Fruit fly (Drosophila melanogaster) whole organism, embryonic: ENCODE results near the gene Lamtor4.

Source experiments
- Atf6 ChIP-seq: fragments of 200-800 bp; sonication (Bioruptor generic); IDR thresholded peaks from 2 replicates; pipeline ENCODE4 v1.3.6; 2022; ENCODE audit warnings: missing biosample characterization, missing genetic modification characterization
- Awh ChIP-seq: fragments of 200-800 bp; sonication (Bioruptor generic); IDR thresholded peaks from 2 replicates; pipeline ENCODE4, ENCODE4 v1.3.6; 2022; ENCODE audit warnings: missing biosample characterization, missing genetic modification characterization
- CG1024 ChIP-seq: fragments of 200-800 bp; sonication (Bioruptor generic); IDR thresholded peaks from 2 replicates; pipeline ENCODE4 v1.3.6; 2022; ENCODE audit warnings: missing biosample characterization, missing genetic modification characterization
- CG10321 ChIP-seq: fragments of 200-800 bp; sonication (Bioruptor generic); IDR thresholded peaks from 2 replicates; pipeline ENCODE4 v1.3.6; 2022; ENCODE audit warnings: missing biosample characterization, missing genetic modification characterization
- CG10565 ChIP-seq: fragments of 200-800 bp; sonication (Bioruptor generic); optimal IDR thresholded peaks from 3 replicates; lab custom pipeline; 2016; ENCODE audit warnings: missing biosample characterization, mild to moderate bottlenecking, missing genetic modification characterization
- CG11695 ChIP-seq: fragments of 200-800 bp; sonication (Bioruptor generic); IDR thresholded peaks from 3 replicates; pipeline ENCODE4 v1.3.6; 2022; ENCODE audit warnings: missing biosample characterization, missing genetic modification characterization
- CG14860 ChIP-seq: fragments of 200-800 bp; sonication (Bioruptor generic); IDR thresholded peaks from 3 replicates; pipeline ENCODE4 v1.3.6; 2022; ENCODE audit warnings: missing biosample characterization, missing genetic modification characterization; ENCODE audit not compliant: partially characterized antibody
- CG16779 ChIP-seq: fragments of 200-800 bp; sonication (Bioruptor generic); IDR thresholded peaks from 2 replicates; pipeline ENCODE4 v1.3.6; 2022; ENCODE audit warnings: missing biosample characterization, missing genetic modification characterization
- CG16813 ChIP-seq: fragments of 200-800 bp; sonication (Bioruptor generic); IDR thresholded peaks from 3 replicates; pipeline ENCODE4 v1.3.6; 2022; ENCODE audit warnings: missing biosample characterization, missing genetic modification characterization; ENCODE audit not compliant: partially characterized antibody
- CG16815 ChIP-seq: fragments of 200-800 bp; sonication (Bioruptor generic); optimal IDR thresholded peaks from 3 replicates; lab custom pipeline; 2017; ENCODE audit warnings: missing biosample characterization, mild to moderate bottlenecking, missing genetic modification characterization
- CG2116 ChIP-seq: fragments of 200-800 bp; sonication (Bioruptor generic); optimal IDR thresholded peaks from 3 replicates; lab custom pipeline; 2018; ENCODE audit warnings: missing biosample characterization, mild to moderate bottlenecking, missing genetic modification characterization
- CG2678 ChIP-seq: fragments of 200-800 bp; sonication (Bioruptor generic); optimal IDR thresholded peaks from 3 replicates; lab custom pipeline; 2019; ENCODE audit warnings: missing biosample characterization, mild to moderate bottlenecking, missing genetic modification characterization, moderate library complexity
- CG2875 ChIP-seq: fragments of 200-800 bp; sonication (Bioruptor generic); optimal IDR thresholded peaks from 2 replicates; lab custom pipeline; 2017; ENCODE audit warnings: missing biosample characterization, mild to moderate bottlenecking, missing genetic modification characterization, missing genetic modification reagents
- CG31365 ChIP-seq: fragments of 200-800 bp; sonication (Bioruptor generic); optimal IDR thresholded peaks from 2 replicates; lab custom pipeline; 2018; ENCODE audit warnings: missing biosample characterization, mild to moderate bottlenecking, missing genetic modification characterization
- CG3163 ChIP-seq: fragments of 200-800 bp; sonication (Bioruptor generic); optimal IDR thresholded peaks from 3 replicates; lab custom pipeline; 2016; ENCODE audit warnings: missing biosample characterization, missing genetic modification characterization
- CG32532 ChIP-seq: fragments of 200-800 bp; sonication (Bioruptor generic); IDR thresholded peaks from 2 replicates; pipeline ENCODE4 v1.3.6; 2022; ENCODE audit warnings: missing biosample characterization, missing genetic modification characterization
- CG33213 ChIP-seq: fragments of 200-800 bp; sonication (Bioruptor generic); optimal IDR thresholded peaks from 3 replicates; lab custom pipeline; 2016; ENCODE audit warnings: missing biosample characterization, missing genetic modification characterization
- CG34376 ChIP-seq: fragments of 200-800 bp; sonication (Bioruptor generic); optimal IDR thresholded peaks from 2 replicates; lab custom pipeline; 2018; ENCODE audit warnings: missing biosample characterization, mild to moderate bottlenecking, missing genetic modification characterization
- CG4820 ChIP-seq: fragments of 200-800 bp; sonication (Bioruptor generic); optimal IDR thresholded peaks from 3 replicates; lab custom pipeline; 2016; ENCODE audit warnings: missing biosample characterization, missing genetic modification characterization
- CG6813 ChIP-seq: fragments of 200-800 bp; sonication (Bioruptor generic); optimal IDR thresholded peaks from 2 replicates; lab custom pipeline; 2017; ENCODE audit warnings: missing biosample characterization, missing genetic modification characterization, mild to moderate bottlenecking, moderate library complexity, missing genetic modification reagents
- CG6854 ChIP-seq: fragments of 200-800 bp; sonication (Bioruptor generic); optimal IDR thresholded peaks from 3 replicates; lab custom pipeline; 2017; ENCODE audit warnings: missing biosample characterization, mild to moderate bottlenecking, missing genetic modification characterization
- CG9215 ChIP-seq: fragments of 200-800 bp; sonication (Bioruptor generic); IDR thresholded peaks from 2 replicates; pipeline ENCODE4 v1.3.6; 2022; ENCODE audit warnings: missing biosample characterization, missing genetic modification characterization
- CkIIα-i1 ChIP-seq: fragments of 200-800 bp; sonication (Bioruptor generic); IDR thresholded peaks from 2 replicates; pipeline ENCODE4 v1.3.6; 2022; ENCODE audit warnings: missing biosample characterization, missing genetic modification characterization
- D ChIP-seq, 2 experiments: fragments of 200-800 bp in 1 of 2; fragments of >200 bp in 1 of 2; sonication (Bioruptor generic) in 1 of 2; optimal IDR thresholded peaks; 2 replicates in 1 of 2; 3 replicates in 1 of 2; lab custom pipeline; 2017; ENCODE audit warnings: mild to moderate bottlenecking in 1 of 2, missing biosample characterization in 1 of 2, missing genetic modification characterization in 1 of 2, missing genetic modification reagents in 1 of 2
- Drgx ChIP-seq: fragments of 200-800 bp; sonication (Bioruptor generic); IDR thresholded peaks from 2 replicates; pipeline ENCODE4 v1.3.6; 2022; ENCODE audit warnings: missing biosample characterization, missing genetic modification characterization
- Fer3 ChIP-seq: fragments of 200-800 bp; sonication (Bioruptor generic); optimal IDR thresholded peaks from 2 replicates; lab custom pipeline; 2018; ENCODE audit warnings: missing biosample characterization, mild to moderate bottlenecking, missing genetic modification characterization, moderate library complexity
- Gug ChIP-seq: fragments of 200-800 bp; sonication (Bioruptor generic); IDR thresholded peaks from 4 replicates; pipeline ENCODE4 v1.3.6; 2022; ENCODE audit warnings: missing biosample characterization, missing genetic modification characterization
- Lpt ChIP-seq: fragments of >200 bp; optimal IDR thresholded peaks from 2 replicates; lab custom pipeline; 2018; ENCODE audit warnings: missing biosample characterization, missing genetic modification characterization
- Mad ChIP-seq: fragments of 200-800 bp; sonication (Bioruptor generic); optimal IDR thresholded peaks from 2 replicates; lab custom pipeline; 2016; ENCODE audit warnings: missing biosample characterization, missing genetic modification characterization
- Meics ChIP-seq: fragments of 200-800 bp; sonication (Bioruptor generic); optimal IDR thresholded peaks from 2 replicates; lab custom pipeline; 2017; ENCODE audit warnings: missing biosample characterization, mild to moderate bottlenecking, missing genetic modification characterization
- NFAT ChIP-seq: fragments of 200-800 bp; sonication (Bioruptor generic); IDR thresholded peaks from 2 replicates; pipeline ENCODE4 v1.3.6; 2022; ENCODE audit warnings: missing biosample characterization, missing genetic modification characterization
- NK7.1 ChIP-seq: fragments of 200-800 bp; sonication (Bioruptor generic); optimal IDR thresholded peaks from 3 replicates; lab custom pipeline; 2016; ENCODE audit warnings: missing biosample characterization, missing genetic modification characterization
- Opbp ChIP-seq: fragments of 200-800 bp; sonication (Bioruptor generic); IDR thresholded peaks from 3 replicates; pipeline ENCODE4 v1.3.6; 2022; ENCODE audit warnings: missing biosample characterization, missing genetic modification characterization; ENCODE audit not compliant: partially characterized antibody
- Stat92E ChIP-seq, 3 experiments: fragments of >200 bp in 2 of 3; fragments of 200-800 bp in 1 of 3; sonication (Bioruptor generic) in 1 of 3; optimal IDR thresholded peaks; 2 replicates each; lab custom pipeline; 2017 to 2019; ENCODE audit warnings: missing biosample characterization in 3 of 3, missing genetic modification characterization in 3 of 3, mild to moderate bottlenecking in 1 of 3, moderate library complexity in 1 of 3
- YL-1 ChIP-seq: fragments of 200-800 bp; sonication (Bioruptor generic); optimal IDR thresholded peaks from 3 replicates; lab custom pipeline; 2017; ENCODE audit warnings: missing biosample characterization, mild to moderate bottlenecking, missing genetic modification characterization
- ash1 ChIP-seq: fragments of 200-800 bp; sonication (Bioruptor generic); optimal IDR thresholded peaks from 2 replicates; lab custom pipeline; 2018; ENCODE audit warnings: missing biosample characterization, mild to moderate bottlenecking, missing genetic modification characterization
- ato ChIP-seq: fragments of 200-800 bp; sonication (Bioruptor generic); IDR thresholded peaks from 2 replicates; pipeline ENCODE4 v1.3.6; 2022; ENCODE audit warnings: missing biosample characterization, missing genetic modification characterization; ENCODE audit not compliant: partially characterized antibody
- dan ChIP-seq: fragments of 200-800 bp; sonication (Bioruptor generic); IDR thresholded peaks from 2 replicates; pipeline ENCODE4 v1.3.6; 2022; ENCODE audit warnings: missing biosample characterization, missing genetic modification characterization
- dmrt99B ChIP-seq: fragments of 200-800 bp; sonication (Bioruptor generic); optimal IDR thresholded peaks from 2 replicates; lab custom pipeline; 2018; ENCODE audit warnings: missing biosample characterization, mild to moderate bottlenecking, missing genetic modification characterization, moderate library complexity
- fd102C ChIP-seq: fragments of 200-800 bp; sonication (Bioruptor generic); optimal IDR thresholded peaks from 2 replicates; lab custom pipeline; 2018; ENCODE audit warnings: missing biosample characterization, mild to moderate bottlenecking, missing genetic modification characterization, moderate library complexity
- fd3F ChIP-seq: fragments of 200-800 bp; sonication (Bioruptor generic); optimal IDR thresholded peaks from 2 replicates; lab custom pipeline; 2018; ENCODE audit warnings: missing biosample characterization, mild to moderate bottlenecking, missing genetic modification characterization, moderate library complexity
- gcm2 ChIP-seq: fragments of 200-800 bp; sonication (Bioruptor generic); optimal IDR thresholded peaks from 2 replicates; lab custom pipeline; 2016; ENCODE audit warnings: missing biosample characterization, missing genetic modification characterization
- gro ChIP-seq: fragments of 200-800 bp; sonication (Bioruptor generic); optimal IDR thresholded peaks from 2 replicates; lab custom pipeline; 2016; ENCODE audit warnings: missing biosample characterization, missing genetic modification characterization
- gsb-n ChIP-seq: fragments of 200-800 bp; sonication (Bioruptor generic); optimal IDR thresholded peaks from 3 replicates; lab custom pipeline; 2018; ENCODE audit warnings: missing biosample characterization, mild to moderate bottlenecking, missing genetic modification characterization
- lov ChIP-seq, 2 experiments: fragments of 200-800 bp in 1 of 2; fragments of >200 bp in 1 of 2; sonication (Bioruptor generic) in 1 of 2; IDR thresholded peaks in 1 of 2; optimal IDR thresholded peaks in 1 of 2; 2 replicates in 1 of 2; 3 replicates in 1 of 2; pipeline versions ENCODE4 v1.3.6 to Lab custom; 2017 to 2022; ENCODE audit warnings: missing biosample characterization in 1 of 2, missing genetic modification characterization in 1 of 2
- otp ChIP-seq: fragments of 200-800 bp; sonication (Bioruptor generic); IDR thresholded peaks from 3 replicates; pipeline ENCODE4, ENCODE4 v1.3.6; 2022; ENCODE audit warnings: missing biosample characterization, missing genetic modification characterization
- psq ChIP-seq: fragments of 200-800 bp; sonication (Bioruptor generic); optimal IDR thresholded peaks from 2 replicates; lab custom pipeline; 2017; ENCODE audit warnings: missing biosample characterization, missing genetic modification characterization
- rib ChIP-seq: fragments of 200-800 bp; sonication (Bioruptor generic); IDR thresholded peaks from 2 replicates; pipeline ENCODE4 v1.3.6; 2022; ENCODE audit warnings: missing biosample characterization, missing genetic modification characterization
- seq ChIP-seq: fragments of 200-800 bp; sonication (Bioruptor generic); IDR thresholded peaks from 2 replicates; pipeline ENCODE4 v1.3.6; 2022; ENCODE audit warnings: missing biosample characterization, missing genetic modification characterization
- usp ChIP-seq: fragments of >200 bp; optimal IDR thresholded peaks from 2 replicates; lab custom pipeline; 2017; ENCODE audit warnings: missing biosample characterization, missing genetic modification characterization
- zen ChIP-seq: fragments of 200-800 bp; sonication (Bioruptor generic); optimal IDR thresholded peaks from 3 replicates; lab custom pipeline; 2018; ENCODE audit warnings: missing biosample characterization, mild to moderate bottlenecking, missing genetic modification characterization, moderate library complexity

The Lamtor4 gene

dm6 chr3L:3851847-3852246 lies 44.9 kb upstream of the Lamtor4 start (continued):
- TF ChIP-seq CG9215 (no peak), CG10321 (GFP tag; lab: Robert Waterston, UW) (no peak), NK7.1 (GFP tag; lab: Kevin White, UChicago) (no peak), CG34376 (no peak), CkIIα-i1 (no peak), CG6813 (GFP tag; lab: Kevin White, UChicago) (no peak), Drgx (no peak), psq (GFP tag; lab: Kevin White, UChicago) (no peak), dan (GFP tag; lab: Robert Waterston, UW) (no peak), Meics (GFP tag; lab: Kevin White, UChicago) (no peak), CG16815 (GFP tag; lab: Kevin White, UChicago) (peak; percentile 6), ash1 (GFP tag; lab: Kevin White, UChicago) (no peak), otp (GFP tag; lab: Robert Waterston, UW) (no peak), Stat92E (GFP tag; optimal IDR thresholded peaks at IDR 0.05; lab: Kevin White, UChicago) (no peak), Mad (no peak), ato (no peak), D (optimal IDR thresholded peaks at IDR 0.05; lab: Kevin White, UChicago) (no peak), D (GFP tag; optimal IDR thresholded peaks at IDR 0.05; lab: Kevin White, UChicago) (peak; percentile 46), fd102C (GFP tag; lab: Kevin White, UChicago) (no peak), CG2678 (peak; percentile 55), fd3F (GFP tag; lab: Kevin White, UChicago) (no peak), CG16813 (no peak), CG10565 (GFP tag; lab: Kevin White, UChicago) (no peak), seq (no peak), CG3163 (GFP tag; lab: Kevin White, UChicago) (no peak), Fer3 (tag; lab: Kevin White, UChicago) (no peak), CG32532 (GFP tag; lab: Robert Waterston, UW) (peak; percentile 28; the same call in 1 of the 2 replicates), CG16779 (GFP tag; lab: Robert Waterston, UW) (no peak), CG11695 (no peak), zen (tag; lab: Kevin White, UChicago) (no peak), CG1024 (GFP tag; lab: Robert Waterston, UW) (no peak), YL-1 (GFP tag; lab: Kevin White, UChicago) (no peak), gro (GFP tag; lab: Kevin White, UChicago) (no peak), Atf6 (no peak), gsb-n (tag; lab: Kevin White, UChicago) (peak; percentile 48), CG2875 (GFP tag; lab: Kevin White, UChicago) (peak; percentile 9), CG33213 (GFP tag; lab: Kevin White, UChicago) (no peak), CG6854 (no peak), lov (optimal IDR thresholded peaks at IDR 0.05; lab: Kevin White, UChicago) (no peak), lov (GFP tag; IDR thresholded peaks at IDR 0.05; lab: Robert Waterston, UW) (no peak), CG14860 (GFP tag; lab: Robert Waterston, UW) (no peak), CG2116 (GFP tag; lab: Kevin White, UChicago) (no peak), rib (no peak), CG4820 (GFP tag; lab: Kevin White, UChicago) (peak; percentile 34), dmrt99B (peak; percentile 44), Opbp (no peak), gcm2 (GFP tag; lab: Kevin White, UChicago) (no peak), NFAT (GFP tag; lab: Robert Waterston, UW) (no peak), usp (GFP tag; lab: Kevin White, UChicago) (no peak), CG31365 (tag; lab: Kevin White, UChicago) (no peak), Lpt (GFP tag; lab: Kevin White, UChicago) (no peak), Gug (GFP tag; lab: Robert Waterston, UW) (0 out of 4 replicates have a peak, but pooled peaks have one; percentile 11), Awh (GFP tag; lab: Robert Waterston, UW) (peak; percentile 80)
